3 fruit fly cellular contexts compared by ENCODE assay signal in the genomic region with DNA sequence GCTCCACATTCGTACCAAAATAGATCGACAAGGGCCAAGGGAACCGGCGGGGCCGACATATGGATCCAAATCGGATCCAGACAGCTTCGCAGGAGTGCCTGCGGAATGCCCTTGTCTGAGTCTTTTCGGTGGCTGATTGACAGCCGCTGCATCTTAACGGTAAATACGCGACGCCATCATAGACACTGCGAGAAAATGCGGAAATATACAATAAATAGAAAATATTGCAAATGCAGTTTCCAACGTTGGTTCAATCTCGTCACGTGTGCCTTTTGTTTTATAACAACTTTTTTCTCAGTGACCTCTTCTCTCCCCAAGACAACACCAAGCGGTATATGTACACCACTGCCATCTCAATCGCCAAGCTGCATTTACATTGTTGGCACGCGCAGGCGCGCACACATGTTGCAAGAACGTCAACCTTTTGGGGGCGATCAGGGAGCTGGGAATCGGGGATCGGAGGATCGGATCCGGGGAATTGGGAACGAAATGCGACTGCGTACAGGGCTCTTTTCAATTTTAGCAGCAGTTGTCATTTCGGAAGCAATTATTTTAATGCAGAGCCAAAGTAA.
TF ChIP-seq lines count a peak whose summit lies in the region.

No protein-coding gene starts in this region.

- TF ChIP-seq CTCF in whole organism, embryonic (GFP tag; optimal IDR thresholded peaks at IDR 0.05; lab: Kevin White, UChicago), result no peak

TF ChIP-seq in whole organism, embryonic, 481 proteins besides CTCF, POLR2A, EP300 and RAD21 (continues in another document):
- TF ChIP-seq CG11398 (GFP tag; optimal IDR thresholded peaks at IDR 0.05; lab: Kevin White, UChicago) (no peak), CG10209 (GFP tag; optimal IDR thresholded peaks at IDR 0.05; lab: Kevin White, UChicago) (no peak), Ssrp (tag; optimal IDR thresholded peaks at IDR 0.05; lab: Kevin White, UChicago) (no peak), YL-1 (GFP tag; optimal IDR thresholded peaks at IDR 0.05; lab: Kevin White, UChicago) (no peak), CG17829 (tag; optimal IDR thresholded peaks at IDR 0.05; lab: Kevin White, UChicago) (peak; percentile 16), CG33557 (GFP tag; optimal IDR thresholded peaks at IDR 0.05; lab: Kevin White, UChicago) (peak; percentile 26), Hr51 (GFP tag; optimal IDR thresholded peaks at IDR 0.05; lab: Kevin White, UChicago) (no peak), CrebB (tag; optimal IDR thresholded peaks at IDR 0.05; lab: Kevin White, UChicago) (no peak), CG7839 (tag; optimal IDR thresholded peaks at IDR 0.05; lab: Kevin White, UChicago) (no peak), CG31224 (GFP tag; IDR thresholded peaks at IDR 0.05; lab: Robert Waterston, UW) (no peak), Jarid2 (GFP tag; optimal IDR thresholded peaks at IDR 0.05; lab: Kevin White, UChicago) (no peak), CG10431 (GFP tag; optimal IDR thresholded peaks at IDR 0.05; lab: Kevin White, UChicago) (no peak), CG12236 (GFP tag; optimal IDR thresholded peaks at IDR 0.05; lab: Kevin White, UChicago) (no peak), ab (GFP tag; optimal IDR thresholded peaks at IDR 0.05; lab: Kevin White, UChicago) (no peak), tin (GFP tag; optimal IDR thresholded peaks at IDR 0.05; lab: Kevin White, UChicago) (no peak), zf30C (GFP tag; optimal IDR thresholded peaks at IDR 0.05; lab: Kevin White, UChicago) (peak; percentile 80), CG31388 (GFP tag; optimal IDR thresholded peaks at IDR 0.05; lab: Kevin White, UChicago) (no peak), Doc3 (GFP tag; IDR thresholded peaks at IDR 0.05; lab: Robert Waterston, UW; ENCODE audit: partially characterized antibody) (no peak), sob (GFP tag; IDR thresholded peaks at IDR 0.05; lab: Robert Waterston, UW) (no peak), Xrp1 (GFP tag; IDR thresholded peaks at IDR 0.05; lab: Robert Waterston, UW) (0 out of 2 replicates have a peak, but pooled peaks have one; percentile 30), CG6689 (GFP tag; IDR thresholded peaks at IDR 0.05; lab: Robert Waterston, UW) (no peak), CG15696 (tag; optimal IDR thresholded peaks at IDR 0.05; lab: Kevin White, UChicago) (peak; percentile 4), HLHmδ (GFP tag; optimal IDR thresholded peaks at IDR 0.05; lab: Kevin White, UChicago) (peak; percentile 92), ash1 (GFP tag; optimal IDR thresholded peaks at IDR 0.05; lab: Kevin White, UChicago) (no peak), ato (GFP tag; IDR thresholded peaks at IDR 0.05; lab: Robert Waterston, UW; ENCODE audit: partially characterized antibody) (no peak), Taf1 (GFP tag; IDR thresholded peaks at IDR 0.05; lab: Robert Waterston, UW) (no peak), CG9727 (GFP tag; optimal IDR thresholded peaks at IDR 0.05; lab: Kevin White, UChicago) (peak; percentile 5), Bteb2 (GFP tag; optimal IDR thresholded peaks at IDR 0.05; lab: Kevin White, UChicago) (no peak), CG2712 (tag; optimal IDR thresholded peaks at IDR 0.05; lab: Kevin White, UChicago) (peak; percentile 9)

TF ChIP-seq in whole organism, prepupa, 60 proteins besides CTCF, POLR2A, EP300 and RAD21:
- TF ChIP-seq net (GFP tag; optimal IDR thresholded peaks at IDR 0.05; lab: Kevin White, UChicago) (no peak), fd85E (GFP tag; optimal IDR thresholded peaks at IDR 0.05; lab: Kevin White, UChicago) (no peak), CG16779 (tag; optimal IDR thresholded peaks at IDR 0.05; lab: Kevin White, UChicago) (no peak), CG31627 (GFP tag; optimal IDR thresholded peaks at IDR 0.05; lab: Kevin White, UChicago) (no peak), CG8319 (GFP tag; optimal IDR thresholded peaks at IDR 0.05; lab: Kevin White, UChicago) (no peak), svp (GFP tag; lab: Kevin White, UChicago) (peak; percentile 58), Blimp-1 (GFP tag; optimal IDR thresholded peaks at IDR 0.05; lab: Kevin White, UChicago) (no peak), CG6163 (GFP tag; IDR thresholded peaks at IDR 0.05; lab: Robert Waterston, UW) (0 out of 3 replicates have a peak, but pooled peaks have one; percentile 10), CG3032 (tag; optimal IDR thresholded peaks at IDR 0.05; lab: Kevin White, UChicago) (no peak), lz (GFP tag; optimal IDR thresholded peaks at IDR 0.05; lab: Kevin White, UChicago) (no peak), Eip78C (GFP tag; lab: Kevin White, UChicago) (peak; percentile 75), CG11294 (GFP tag; IDR thresholded peaks at IDR 0.05; lab: Robert Waterston, UW) (no peak), CG15336 (GFP tag; IDR thresholded peaks at IDR 0.05; lab: Robert Waterston, UW) (no peak), OdsH (GFP tag; optimal IDR thresholded peaks at IDR 0.05; lab: Kevin White, UChicago) (no peak), dsx (GFP tag; optimal IDR thresholded peaks at IDR 0.05; lab: Kevin White, UChicago; ENCODE audit: poor library complexity, severe bottlenecking) (peak; percentile 66), Ets21C (GFP tag; optimal IDR thresholded peaks at IDR 0.05; lab: Kevin White, UChicago) (no peak), Sox102F (GFP tag; optimal IDR thresholded peaks at IDR 0.05; lab: Kevin White, UChicago) (no peak)

TF ChIP-seq in whole organism, pupa, 21 proteins besides CTCF, POLR2A, EP300 and RAD21:
- no peak for TF ChIP-seq CG13204 (GFP tag; optimal IDR thresholded peaks at IDR 0.05; lab: Kevin White, UChicago)
- no peak for TF ChIP-seq CG15710 (tag; optimal IDR thresholded peaks at IDR 0.05; lab: Kevin White, UChicago)
- TF ChIP-seq Pif1B (GFP tag; optimal IDR thresholded peaks at IDR 0.05; lab: Kevin White, UChicago), result no peak
- no peak for TF ChIP-seq CG8301 (tag; optimal IDR thresholded peaks at IDR 0.05; lab: Kevin White, UChicago)
- no peak for TF ChIP-seq rn (GFP tag; IDR thresholded peaks at IDR 0.05; lab: Robert Waterston, UW)
- TF ChIP-seq Snoo (tag; optimal IDR thresholded peaks at IDR 0.05; lab: Kevin White, UChicago), result no peak
- no peak for TF ChIP-seq CG34367 (tag; optimal IDR thresholded peaks at IDR 0.05; lab: Kevin White, UChicago)
- TF ChIP-seq EcR (GFP tag; optimal IDR thresholded peaks at IDR 0.05; lab: Kevin White, UChicago), result peak; percentile 8
